Fruit fly (Drosophila melanogaster): ENCODE results near the gene CG34377.
A peak's percentile ranks its signal among the peaks of the same experiment; 100 is the strongest.

Gene CG34377

dm6 chr3R:22362218-22362907 lies 38.5 kb upstream of the CG34377 start, which contains the start of the genes JMJD6, CG7071 and Muted:
JMJD6 (minus strand) TSS chr3R:22362371.
CG7071 (plus strand) TSS chr3R:22362620.
Muted (plus strand) TSS chr3R:22362620.
- TF ChIP-seq CG17385 (GFP tag; optimal IDR thresholded peaks at IDR 0.05) (peak; percentile 84), Dek (tag; optimal IDR thresholded peaks at IDR 0.05) (peak; percentile 91), sens (GFP tag) (peak; percentile 97), twi (tag; optimal IDR thresholded peaks at IDR 0.05) (peak; percentile 77), cas (GFP tag; IDR thresholded peaks at IDR 0.05) (peak; percentile 87), CoRest (tag; optimal IDR thresholded peaks at IDR 0.05) (peak; percentile 94), Hsf (GFP tag; optimal IDR thresholded peaks at IDR 0.05) (peak; percentile 95), ara (GFP tag; IDR thresholded peaks at IDR 0.05) (peak; percentile 86), exex (tag; optimal IDR thresholded peaks at IDR 0.05) (peak; percentile 77), Scr (GFP tag; IDR thresholded peaks at IDR 0.05; ENCODE audit: partially characterized antibody) (peak; percentile 89), Lpt (GFP tag; optimal IDR thresholded peaks at IDR 0.05) (no peak), CG30431 (GFP tag; optimal IDR thresholded peaks at IDR 0.05) (peak; percentile 83), CG3838 (GFP tag; optimal IDR thresholded peaks at IDR 0.05) (peak; percentile 86), CG15479 (GFP tag; optimal IDR thresholded peaks at IDR 0.05) (no peak), GATAe (GFP tag; conservative IDR thresholded peaks at IDR 0.05) (peak; percentile 85), CG11504 (tag; optimal IDR thresholded peaks at IDR 0.05) (peak; percentile 86), Doc2 (GFP tag; IDR thresholded peaks at IDR 0.05) (peak; percentile 18; the same call in 1 of the 2 replicates), Fer1 (GFP tag; optimal IDR thresholded peaks at IDR 0.05) (peak; percentile 92), BtbVII (GFP tag; optimal IDR thresholded peaks at IDR 0.05) (peak; percentile 85), CG33213 (GFP tag; optimal IDR thresholded peaks at IDR 0.05) (peak; percentile 81), MBD-R2 (GFP tag; IDR thresholded peaks at IDR 0.05) (peak; percentile 83), CG10543 (GFP tag; optimal IDR thresholded peaks at IDR 0.05) (peak; percentile 94), HLH4C (GFP tag; IDR thresholded peaks at IDR 0.05; ENCODE audit: partially characterized antibody) (peak; percentile 68), zf30C (GFP tag; optimal IDR thresholded peaks at IDR 0.05) (peak; percentile 9), zen2 (GFP tag; IDR thresholded peaks at IDR 0.05; ENCODE audit: partially characterized antibody) (peak; percentile 55; the same call in 1 of the 3 replicates), CG9876 (GFP tag; optimal IDR thresholded peaks at IDR 0.05) (peak; percentile 63), CG34422 (GFP tag; IDR thresholded peaks at IDR 0.05) (peak; percentile 93), tna (GFP tag; IDR thresholded peaks at IDR 0.05; ENCODE audit: partially characterized antibody) (peak; percentile 42; the same call in 1 of the 2 replicates), Dll (GFP tag; IDR thresholded peaks at IDR 0.05; ENCODE audit: partially characterized antibody) (peak; percentile 95), Ets97D (GFP tag; optimal IDR thresholded peaks at IDR 0.05) (peak; percentile 87), Chrac-16 (GFP tag; optimal IDR thresholded peaks at IDR 0.05) (peak; percentile 92), B-H2 (GFP tag; optimal IDR thresholded peaks at IDR 0.05) (peak; percentile 97), CG5953 (GFP tag; IDR thresholded peaks at IDR 0.05) (peak; percentile 80), CG12299 (tag; optimal IDR thresholded peaks at IDR 0.05) (peak; percentile 91), NC2β (GFP tag; optimal IDR thresholded peaks at IDR 0.05) (peak; percentile 84), nerfin-2 (GFP tag; IDR thresholded peaks at IDR 0.05; ENCODE audit: partially characterized antibody) (peak; percentile 53; the same call in 1 of the 2 replicates), ewg (GFP tag; optimal IDR thresholded peaks at IDR 0.05) (peak; percentile 80), lilli (GFP tag; optimal IDR thresholded peaks at IDR 0.05) (peak; percentile 97), ttk (GFP tag; IDR thresholded peaks at IDR 0.05) (peak; percentile 91), gce (GFP tag; IDR thresholded peaks at IDR 0.05) (peak; percentile 82; the same call in 2 of the 3 replicates), Blimp-1 (GFP tag; optimal IDR thresholded peaks at IDR 0.05) (peak; percentile 87), CG31441 (GFP tag; IDR thresholded peaks at IDR 0.05) (peak; percentile 87), lov (optimal IDR thresholded peaks at IDR 0.05) (no peak), lov (GFP tag; IDR thresholded peaks at IDR 0.05) (peak; percentile 87; the same call in 2 of the 3 replicates), CHES-1-like (GFP tag; optimal IDR thresholded peaks at IDR 0.05) (peak; percentile 85), scrt (GFP tag; optimal IDR thresholded peaks at IDR 0.05) (peak; percentile 80), tup (GFP tag; optimal IDR thresholded peaks at IDR 0.05) (peak; percentile 86), HLH54F (GFP tag; optimal IDR thresholded peaks at IDR 0.05) (peak; percentile 95), pros (GFP tag; optimal IDR thresholded peaks at IDR 0.05) (peak; percentile 25)
